Worm (Caenorhabditis elegans) whole organism, L2 larva: ENCODE results near the gene pqn-67.

Source experiments
- C34F6.9 ChIP-seq: fragments of 150-350 bp; optimal IDR thresholded peaks from 2 replicates; lab custom pipeline; 2014; ENCODE audit warnings: missing biosample characterization, missing genetic modification characterization
- F13H6.1 ChIP-seq: sonication (generic microtip); optimal IDR thresholded peaks from 2 replicates; lab custom pipeline; 2016; ENCODE audit warnings: missing genetic modification characterization, missing compliant biosample characterization
- R02D3.7 ChIP-seq: fragments of 150-350 bp; optimal IDR thresholded peaks from 2 replicates; lab custom pipeline; 2014; ENCODE audit warnings: missing biosample characterization, missing genetic modification characterization
- blmp-1 ChIP-seq: sonication (generic microtip); optimal IDR thresholded peaks from 2 replicates; lab custom pipeline; 2017; ENCODE audit warnings: missing genetic modification characterization, mild to moderate bottlenecking, missing compliant biosample characterization, antibody characterized with exemption, moderate library complexity; ENCODE audit not compliant: insufficient read depth
- ceh-16 ChIP-seq: fragments of 150-350 bp; optimal IDR thresholded peaks from 2 replicates; lab custom pipeline; 2014; ENCODE audit warnings: missing biosample characterization, missing genetic modification characterization
- ceh-82 ChIP-seq: fragments of 150-350 bp; optimal IDR thresholded peaks from 2 replicates; lab custom pipeline; 2014; ENCODE audit warnings: missing biosample characterization, missing genetic modification characterization
- crh-2 ChIP-seq: sonication (generic microtip); optimal IDR thresholded peaks from 2 replicates; lab custom pipeline; 2017; ENCODE audit warnings: missing biosample characterization, missing genetic modification characterization
- dmd-4 ChIP-seq: sonication (generic microtip); optimal IDR thresholded peaks from 2 replicates; lab custom pipeline; 2017; ENCODE audit warnings: missing biosample characterization, missing genetic modification characterization
- egl-27 ChIP-seq: sonication (generic microtip); optimal IDR thresholded peaks from 3 replicates; lab custom pipeline; 2017; ENCODE audit warnings: missing biosample characterization, missing genetic modification reagents, missing genetic modification characterization
- elt-1 ChIP-seq: fragments of 150-350 bp; optimal IDR thresholded peaks from 2 replicates; lab custom pipeline; 2014; ENCODE audit warnings: missing biosample characterization, missing genetic modification characterization
- fos-1 ChIP-seq: fragments of 150-350 bp; optimal IDR thresholded peaks from 2 replicates; lab custom pipeline; 2014; ENCODE audit warnings: missing biosample characterization, missing genetic modification characterization
- gmeb-1 ChIP-seq: fragments of 150-350 bp; optimal IDR thresholded peaks from 2 replicates; lab custom pipeline; 2014; ENCODE audit warnings: missing biosample characterization, missing genetic modification characterization
- lin-11 ChIP-seq: fragments of 150-350 bp; sonication (generic microtip); optimal IDR thresholded peaks from 2 replicates; lab custom pipeline; 2014; ENCODE audit warnings: missing biosample characterization, missing genetic modification characterization, inconsistent platforms, mixed read lengths
- lin-39 ChIP-seq: fragments of 150-350 bp; optimal IDR thresholded peaks from 2 replicates; lab custom pipeline; 2014; ENCODE audit warnings: missing biosample characterization, missing genetic modification reagents, missing genetic modification characterization
- lsy-2 ChIP-seq, 2 experiments: fragments of 150-350 bp in 1 of 2; sonication (generic microtip) in 1 of 2; optimal IDR thresholded peaks; 2 replicates each; lab custom pipeline; 2014 to 2017; ENCODE audit warnings: missing biosample characterization in 2 of 2, missing genetic modification characterization in 2 of 2
- mab-5 ChIP-seq: fragments of 150-350 bp; optimal IDR thresholded peaks from 2 replicates; lab custom pipeline; 2014; ENCODE audit warnings: missing biosample characterization, missing genetic modification characterization
- mbf-1 ChIP-seq: sonication (generic microtip); optimal IDR thresholded peaks from 2 replicates; lab custom pipeline; 2017; ENCODE audit warnings: missing biosample characterization, missing genetic modification characterization
- mdl-1 ChIP-seq, 2 experiments: fragments of 150-350 bp in 1 of 2; sonication (generic microtip) in 1 of 2; optimal IDR thresholded peaks; 2 replicates each; lab custom pipeline; 2017; ENCODE audit warnings: missing biosample characterization in 2 of 2, missing genetic modification characterization in 2 of 2
- nhr-11 ChIP-seq: fragments of 150-350 bp; optimal IDR thresholded peaks from 2 replicates; lab custom pipeline; 2014; ENCODE audit warnings: missing biosample characterization, missing genetic modification characterization
- nhr-12 ChIP-seq: fragments of 150-350 bp; optimal IDR thresholded peaks from 2 replicates; lab custom pipeline; 2014; ENCODE audit warnings: missing biosample characterization, missing genetic modification characterization
- nhr-129 ChIP-seq: fragments of 150-350 bp; optimal IDR thresholded peaks from 2 replicates; lab custom pipeline; 2014; ENCODE audit warnings: missing biosample characterization, missing genetic modification characterization
- nhr-21 ChIP-seq: fragments of 150-350 bp; optimal IDR thresholded peaks from 2 replicates; lab custom pipeline; 2014; ENCODE audit warnings: missing biosample characterization, missing genetic modification characterization
- nhr-23 ChIP-seq: fragments of 150-350 bp; optimal IDR thresholded peaks from 2 replicates; lab custom pipeline; 2014; ENCODE audit warnings: missing biosample characterization, missing genetic modification reagents, missing genetic modification characterization
- nhr-25 ChIP-seq: fragments of 150-350 bp; sonication (generic microtip); optimal IDR thresholded peaks from 3 replicates; lab custom pipeline; 2014; ENCODE audit warnings: missing biosample characterization, missing genetic modification characterization
- nhr-6 ChIP-seq: fragments of 150-350 bp; optimal IDR thresholded peaks from 2 replicates; lab custom pipeline; 2014; ENCODE audit warnings: missing biosample characterization, missing genetic modification characterization
- nhr-77 ChIP-seq: fragments of 150-350 bp; optimal IDR thresholded peaks from 2 replicates; lab custom pipeline; 2014; ENCODE audit warnings: missing biosample characterization, missing genetic modification characterization
- peb-1 ChIP-seq: fragments of 150-350 bp; optimal IDR thresholded peaks from 2 replicates; lab custom pipeline; 2014; ENCODE audit warnings: missing biosample characterization, missing genetic modification characterization
- sem-4 ChIP-seq: fragments of 150-350 bp; optimal IDR thresholded peaks from 2 replicates; lab custom pipeline; 2014; ENCODE audit warnings: missing biosample characterization, missing genetic modification reagents, missing genetic modification characterization
- sma-9 ChIP-seq, 2 experiments: fragments of 150-350 bp in 1 of 2; sonication (generic microtip) in 1 of 2; optimal IDR thresholded peaks; 2 replicates each; lab custom pipeline; 2014 to 2016; ENCODE audit warnings: missing genetic modification characterization in 2 of 2, mild to moderate bottlenecking in 1 of 2, missing biosample characterization in 1 of 2, missing compliant biosample characterization in 1 of 2, missing genetic modification reagents in 1 of 2, moderate library complexity in 1 of 2
- snpc-4 ChIP-seq: fragments of 150-350 bp; optimal IDR thresholded peaks from 2 replicates; lab custom pipeline; 2014; ENCODE audit warnings: missing biosample characterization, missing genetic modification characterization
- unc-39 ChIP-seq: fragments of 150-350 bp; optimal IDR thresholded peaks from 2 replicates; lab custom pipeline; 2014; ENCODE audit warnings: missing biosample characterization, missing genetic modification characterization
- unc-62 ChIP-seq: fragments of 150-350 bp; optimal IDR thresholded peaks from 2 replicates; lab custom pipeline; 2014; ENCODE audit warnings: missing biosample characterization, missing genetic modification reagents, missing genetic modification characterization
- ztf-1 ChIP-seq: fragments of 200-800 bp; sonication (Bioruptor generic); conservative IDR thresholded peaks from 2 replicates; pipeline ENCODE4 v1.3.6; 2022; ENCODE audit warnings: missing genetic modification characterization, missing compliant biosample characterization
- ztf-11 ChIP-seq: sonication (generic microtip); optimal IDR thresholded peaks from 2 replicates; lab custom pipeline; 2017; ENCODE audit warnings: missing biosample characterization, missing genetic modification characterization

Gene pqn-67

DNA sequence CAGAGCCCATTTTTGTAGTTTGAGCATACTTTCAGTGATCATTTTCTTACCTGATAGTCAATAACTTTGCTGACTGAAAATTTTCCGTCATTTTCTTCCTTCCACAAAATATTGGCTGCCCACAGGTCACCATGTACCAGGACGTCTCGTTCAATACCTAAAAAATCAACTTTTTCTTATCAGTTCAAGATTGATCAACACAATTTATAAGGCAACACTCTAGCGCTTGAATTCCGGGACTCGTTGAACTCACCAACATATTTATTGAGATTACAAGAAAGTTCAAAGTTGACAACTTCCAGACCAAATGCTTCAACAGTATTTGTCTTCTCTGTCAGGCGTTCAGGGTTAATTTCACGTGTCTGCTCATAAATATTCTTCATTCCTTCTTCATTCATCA is 9.4 kb downstream of the pqn-67 start:
- TF ChIP-seq unc-62 (GFP tag; lab: Kevin White, UChicago) (no peak), fos-1 (peak; percentile 35)

DNA sequence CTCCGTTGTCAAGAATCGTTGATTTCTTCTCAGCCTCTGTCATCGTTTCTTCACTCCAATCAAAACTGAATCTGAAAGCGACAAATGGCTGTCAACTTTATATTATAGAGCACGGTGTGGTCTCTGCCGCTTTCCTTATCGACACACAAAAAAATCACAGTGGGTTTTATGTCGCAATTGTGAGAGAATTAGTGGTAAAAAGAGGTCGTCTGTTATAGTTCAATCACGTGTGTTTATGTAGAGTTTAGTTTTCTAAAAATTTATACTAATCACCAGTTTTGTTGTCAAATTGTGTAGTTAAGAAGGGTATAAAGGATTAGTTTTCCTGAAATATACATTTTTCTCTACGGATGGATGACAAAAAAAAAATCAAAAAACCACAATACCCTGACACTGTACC is 10.7 kb downstream of the pqn-67 start, which contains the start of gene T16G1.7:
T16G1.7 (minus strand) TSS at position 137 of the 400 bp plus-strand sequence.
- TF ChIP-seq sma-9 (GFP tag; optimal IDR thresholded peaks at IDR 0.05; lab: Kevin White, UChicago): peak; percentile 72
- no peak for TF ChIP-seq sma-9 (tag; optimal IDR thresholded peaks at IDR 0.05; lab: Kevin White, UChicago)
- peak; percentile 67 for TF ChIP-seq fos-1
- TF ChIP-seq mdl-1 (tag; optimal IDR thresholded peaks at IDR 0.05; lab: Kevin White, UChicago): no peak

DNA sequence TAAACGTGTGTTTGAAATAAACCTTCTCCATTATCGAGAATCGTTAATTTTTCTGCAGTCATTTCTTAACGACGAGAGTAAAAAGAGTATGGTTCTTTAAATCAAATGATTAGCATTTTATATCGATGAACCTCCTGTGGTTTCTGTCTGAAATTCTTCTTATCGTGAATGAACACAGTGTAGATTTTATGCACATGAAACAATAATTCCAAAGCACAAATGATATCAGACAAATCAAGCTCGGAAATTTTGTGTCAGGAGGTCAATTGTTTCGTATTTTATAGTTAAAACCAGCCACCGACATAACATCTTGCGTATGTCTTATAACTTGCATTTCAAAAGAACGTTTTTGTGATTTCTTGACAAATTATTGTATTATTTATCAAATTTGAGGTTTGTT is 12.9 kb downstream of the pqn-67 start, which contains the start of gene T16G1.6:
T16G1.6 (minus strand) TSS at position 77 of the 400 bp plus-strand sequence.
- TF ChIP-seq fos-1: peak; percentile 70
- no peak for TF ChIP-seq nhr-77 (tag; lab: Kevin White, UChicago)
- TF ChIP-seq sma-9 (GFP tag; optimal IDR thresholded peaks at IDR 0.05; lab: Kevin White, UChicago): peak; percentile 65
- no peak for TF ChIP-seq sma-9 (tag; optimal IDR thresholded peaks at IDR 0.05; lab: Kevin White, UChicago)
- TF ChIP-seq, all 48 proteins: peak for 2

DNA sequence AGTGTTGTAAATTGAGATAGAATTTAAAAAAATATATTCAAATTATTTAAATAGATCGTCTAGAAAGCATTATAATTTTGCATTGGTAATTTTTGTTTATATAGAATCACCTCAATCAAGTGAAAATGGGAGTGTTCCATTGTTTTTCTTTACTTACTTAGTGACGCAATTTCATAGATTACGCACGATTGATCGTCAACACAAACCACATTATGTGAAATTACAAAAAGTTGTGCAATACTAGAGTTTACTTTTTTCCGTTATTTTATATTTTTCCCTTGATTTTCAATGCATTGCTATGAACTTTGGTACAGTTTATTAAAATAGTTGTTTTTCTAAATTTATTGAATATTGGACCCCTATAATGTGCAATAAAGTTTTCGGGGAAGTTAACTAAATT is 15.2 kb downstream of the pqn-67 start, which contains the start of gene T16G1.5:
T16G1.5 (minus strand) TSS at position 119 of the 400 bp plus-strand sequence.
- peak; percentile 41 for TF ChIP-seq fos-1
- no peak for TF ChIP-seq unc-39 (tag; lab: Kevin White, UChicago)

DNA sequence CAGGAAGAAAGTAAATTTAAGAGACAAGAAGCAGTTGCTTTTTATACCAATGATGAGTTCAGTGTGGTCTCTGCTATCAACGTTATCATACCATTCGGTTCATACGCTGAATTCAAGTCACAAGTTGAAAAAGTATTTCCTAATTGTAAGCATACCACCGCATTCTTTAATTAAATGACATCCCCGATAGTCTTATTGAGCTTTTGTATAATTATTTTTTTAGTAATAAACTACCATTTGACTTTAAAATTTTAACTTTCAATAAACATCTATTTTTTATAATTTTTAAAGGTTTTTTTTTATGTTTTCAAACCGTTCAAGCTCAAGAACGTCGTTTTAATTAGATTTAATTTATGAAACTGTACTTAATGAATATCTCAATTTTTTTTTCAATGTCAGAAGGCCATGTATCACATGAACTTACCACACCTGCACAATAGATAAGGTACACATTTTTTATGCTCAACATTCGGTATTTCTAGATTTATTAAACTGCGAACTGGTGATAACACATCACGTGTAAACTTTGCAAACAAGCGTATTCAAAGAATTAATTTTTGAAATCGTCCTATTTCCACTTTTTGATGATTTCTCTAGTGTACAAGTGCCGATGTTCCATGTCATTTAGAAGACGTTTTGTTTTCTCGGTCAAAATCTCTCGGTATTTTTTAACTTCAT is 17.7 kb downstream of the pqn-67 start, which contains the start of gene T16G1.4:
T16G1.4 (minus strand) TSS at position 51 of the 678 bp plus-strand sequence.
- no peak for TF ChIP-seq ceh-82 (tag; lab: Kevin White, UChicago)
- no peak for TF ChIP-seq nhr-6 (tag; lab: Kevin White, UChicago)
- peak; percentile 37 for TF ChIP-seq gmeb-1
- no peak for TF ChIP-seq ztf-1
- peak; percentile 66 for TF ChIP-seq sma-9 (GFP tag; optimal IDR thresholded peaks at IDR 0.05; lab: Kevin White, UChicago)
- no peak for TF ChIP-seq sma-9 (tag; optimal IDR thresholded peaks at IDR 0.05; lab: Kevin White, UChicago)
- TF ChIP-seq ztf-11 (tag; lab: Kevin White, UChicago): no peak
- no peak for TF ChIP-seq nhr-12

DNA sequence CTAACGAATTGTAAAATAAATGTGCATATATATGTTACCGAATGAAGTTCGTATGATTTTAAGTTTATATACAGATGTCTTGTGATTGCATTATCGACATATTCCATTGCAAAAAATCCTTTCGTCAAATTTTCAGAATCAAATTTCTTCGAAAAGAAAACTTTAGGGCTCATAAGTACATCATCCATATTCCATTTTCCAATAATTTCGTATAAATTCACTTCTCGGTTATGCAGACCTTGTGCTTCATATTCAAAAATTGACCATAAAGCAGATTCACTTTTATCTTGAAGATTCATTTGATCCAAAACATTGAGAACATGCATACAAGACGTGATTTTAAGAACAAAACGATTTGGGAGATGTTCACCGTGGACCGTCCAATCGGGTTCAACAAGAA is 19.2 kb downstream of the pqn-67 start:
- no peak for TF ChIP-seq dmd-4 (tag; lab: Kevin White, UChicago)

DNA sequence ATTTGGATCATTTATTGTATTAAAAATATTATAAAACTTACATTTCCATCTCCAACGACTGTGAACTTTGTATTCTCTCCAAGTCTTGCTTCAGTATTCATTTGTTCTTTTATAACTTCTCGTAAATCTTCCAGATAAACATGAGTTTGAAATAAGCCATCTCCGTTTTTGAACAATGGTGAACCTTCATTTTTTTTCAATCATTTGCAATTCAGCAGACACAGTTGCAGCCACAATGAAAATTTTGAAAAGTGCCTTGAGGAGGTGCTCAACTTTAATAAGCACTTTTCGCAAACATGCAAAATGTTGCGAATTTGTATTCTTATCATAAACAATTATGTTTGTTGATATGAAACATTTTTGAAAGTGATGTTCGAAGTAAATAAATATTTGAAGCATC is 20.0 kb downstream of the pqn-67 start, which contains the start of gene T16G1.3:
T16G1.3 (minus strand) TSS at position 101 of the 400 bp plus-strand sequence.
- no peak for TF ChIP-seq nhr-6 (tag; lab: Kevin White, UChicago)
- TF ChIP-seq sem-4: no peak
- TF ChIP-seq fos-1: no peak
- no peak for TF ChIP-seq ztf-11 (tag; lab: Kevin White, UChicago)
- no peak for TF ChIP-seq gmeb-1
- TF ChIP-seq lin-11 (tag; lab: Kevin White, UChicago): no peak
- no peak for TF ChIP-seq lsy-2 (tag; optimal IDR thresholded peaks at IDR 0.05; lab: Kevin White, UChicago)
- no peak for TF ChIP-seq C34F6.9 (tag; lab: Kevin White, UChicago)
- TF ChIP-seq lin-39 (tag; lab: Kevin White, UChicago): no peak
- no peak for TF ChIP-seq nhr-21 (tag; lab: Kevin White, UChicago)
- no peak for TF ChIP-seq crh-2 (tag; lab: Kevin White, UChicago)
- TF ChIP-seq elt-1 (tag; lab: Kevin White, UChicago): no peak
- no peak for TF ChIP-seq nhr-25 (tag; lab: Kevin White, UChicago)
- no peak for TF ChIP-seq nhr-23
- no peak for TF ChIP-seq peb-1 (tag; lab: Kevin White, UChicago)
- TF ChIP-seq ceh-82 (tag; lab: Kevin White, UChicago): no peak
- TF ChIP-seq R02D3.7: no peak
- no peak for TF ChIP-seq snpc-4 (tag; lab: Kevin White, UChicago)

DNA sequence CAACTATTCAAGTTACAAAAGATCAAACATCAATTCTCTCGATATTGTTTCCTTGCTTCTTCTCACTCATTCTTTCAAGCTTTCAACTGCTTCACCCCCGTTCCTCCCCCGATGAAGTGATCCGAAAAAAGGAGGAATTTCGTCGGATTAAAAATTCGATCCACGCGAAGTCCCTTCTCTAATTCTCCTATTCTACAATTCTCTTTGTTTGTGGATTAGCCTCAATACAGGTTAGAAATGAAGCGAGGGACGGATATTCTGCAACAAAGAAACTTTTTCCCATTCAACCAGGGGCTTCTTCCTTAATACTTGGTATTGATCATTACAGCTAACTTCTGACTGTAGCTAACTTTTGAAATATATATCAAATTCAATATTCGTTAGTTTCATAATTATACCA is 20.5 kb downstream of the pqn-67 start, which contains the start of gene grl-2:
grl-2 (plus strand) TSS at position 301 of the 400 bp plus-strand sequence.
- TF ChIP-seq unc-39 (tag; lab: Kevin White, UChicago) (no peak), nhr-77 (tag; lab: Kevin White, UChicago) (no peak), nhr-11 (tag; lab: Kevin White, UChicago) (no peak), ceh-16 (tag; lab: Kevin White, UChicago) (no peak), sma-9 (GFP tag; optimal IDR thresholded peaks at IDR 0.05; lab: Kevin White, UChicago) (no peak), sma-9 (tag; optimal IDR thresholded peaks at IDR 0.05; lab: Kevin White, UChicago) (no peak), mab-5 (no peak), nhr-129 (no peak), dmd-4 (tag; lab: Kevin White, UChicago) (no peak), nhr-21 (tag; lab: Kevin White, UChicago) (no peak), peb-1 (tag; lab: Kevin White, UChicago) (no peak), R02D3.7 (no peak), egl-27 (tag; lab: Kevin White, UChicago) (no peak), F13H6.1 (tag; lab: Kevin White, UChicago) (no peak), fos-1 (no peak), mdl-1 (tag; optimal IDR thresholded peaks at IDR 0.05; lab: Kevin White, UChicago) (no peak), gmeb-1 (no peak), unc-62 (GFP tag; lab: Kevin White, UChicago) (no peak), mbf-1 (no peak), blmp-1 (no peak)
